Fruit fly (Drosophila melanogaster): ENCODE data around the gene CG13031.

Gene CG13031

dm6 chr3L:16704251-16704650 is 20.4 kb upstream of the CG13031 start:
- no peak for TF ChIP-seq Myc (optimal IDR thresholded peaks at IDR 0.05)
- TF ChIP-seq psq (optimal IDR thresholded peaks at IDR 0.05) = no peak
- no peak for TF ChIP-seq h (optimal IDR thresholded peaks at IDR 0.05)
- TF ChIP-seq insv (optimal IDR thresholded peaks at IDR 0.05) = no peak
- TF ChIP-seq ttk (optimal IDR thresholded peaks at IDR 0.05) = no peak
- TF ChIP-seq Sin3A (optimal IDR thresholded peaks at IDR 0.05) = no peak

- TF ChIP-seq ttk (optimal IDR thresholded peaks at IDR 0.05) = no peak
- no peak for TF ChIP-seq h (optimal IDR thresholded peaks at IDR 0.05)
Measured at dm6 chr3L:16704673-16705072, 20.0 kb upstream of the CG13031 start, which contains the start of gene CG9692. CG9692 (plus strand) TSS chr3L:16704973.

dm6 chr3L:16705630-16706029 is 19.0 kb upstream of the CG13031 start:
- TF ChIP-seq insv (optimal IDR thresholded peaks at IDR 0.05) (no peak), h (optimal IDR thresholded peaks at IDR 0.05) (no peak), psq (optimal IDR thresholded peaks at IDR 0.05) (no peak), Myc (optimal IDR thresholded peaks at IDR 0.05) (no peak), Sin3A (optimal IDR thresholded peaks at IDR 0.05) (no peak), ttk (optimal IDR thresholded peaks at IDR 0.05) (no peak)

dm6 chr3L:16708738-16709350 is 15.8 kb upstream of the CG13031 start:
- TF ChIP-seq Myc (optimal IDR thresholded peaks at IDR 0.05) (no peak), ttk (optimal IDR thresholded peaks at IDR 0.05) (no peak), insv (optimal IDR thresholded peaks at IDR 0.05) (no peak), Sin3A (optimal IDR thresholded peaks at IDR 0.05) (no peak)

- no peak for TF ChIP-seq insv (optimal IDR thresholded peaks at IDR 0.05)
- no peak for TF ChIP-seq ttk (optimal IDR thresholded peaks at IDR 0.05)
- no peak for TF ChIP-seq psq (optimal IDR thresholded peaks at IDR 0.05)
- TF ChIP-seq Myc (optimal IDR thresholded peaks at IDR 0.05) = no peak
- TF ChIP-seq h (optimal IDR thresholded peaks at IDR 0.05) = no peak
- TF ChIP-seq Sin3A (optimal IDR thresholded peaks at IDR 0.05) = no peak
Measured at dm6 chr3L:16709673-16710257, 14.9 kb upstream of the CG13031 start.

- TF ChIP-seq ttk (optimal IDR thresholded peaks at IDR 0.05) (no peak), insv (optimal IDR thresholded peaks at IDR 0.05) (no peak)
Measured at dm6 chr3L:16710258-16711020, 14.2 kb upstream of the CG13031 start.

- TF ChIP-seq psq (optimal IDR thresholded peaks at IDR 0.05) (no peak), ttk (optimal IDR thresholded peaks at IDR 0.05) (no peak), Sin3A (optimal IDR thresholded peaks at IDR 0.05) (no peak), Myc (optimal IDR thresholded peaks at IDR 0.05) (no peak), h (optimal IDR thresholded peaks at IDR 0.05) (no peak)
Measured at dm6 chr3L:16711430-16712228, 13.0 kb upstream of the CG13031 start, which contains the start of the genes CG43954, Lasp and Dab. CG43954 (minus strand) TSS chr3L:16711677. Lasp (minus strand) TSS chr3L:16711677. Dab (plus strand) TSS chr3L:16712126.

- TF ChIP-seq Myc (optimal IDR thresholded peaks at IDR 0.05) (no peak), Sin3A (optimal IDR thresholded peaks at IDR 0.05) (no peak), ttk (optimal IDR thresholded peaks at IDR 0.05) (no peak), h (optimal IDR thresholded peaks at IDR 0.05) (no peak), insv (optimal IDR thresholded peaks at IDR 0.05) (no peak), psq (optimal IDR thresholded peaks at IDR 0.05) (no peak)
Measured at dm6 chr3L:16712371-16712770, 12.3 kb upstream of the CG13031 start.

- TF ChIP-seq ttk (optimal IDR thresholded peaks at IDR 0.05) (no peak), Sin3A (optimal IDR thresholded peaks at IDR 0.05) (no peak), psq (optimal IDR thresholded peaks at IDR 0.05) (no peak), Myc (optimal IDR thresholded peaks at IDR 0.05) (no peak), insv (optimal IDR thresholded peaks at IDR 0.05) (no peak), h (optimal IDR thresholded peaks at IDR 0.05) (no peak)
Measured at dm6 chr3L:16713446-16714192, 11.0 kb upstream of the CG13031 start.

dm6 chr3L:16714193-16714538 is 10.5 kb upstream of the CG13031 start:
- TF ChIP-seq ttk (optimal IDR thresholded peaks at IDR 0.05) = no peak
- no peak for TF ChIP-seq insv (optimal IDR thresholded peaks at IDR 0.05)
- TF ChIP-seq Myc (optimal IDR thresholded peaks at IDR 0.05) = no peak
- no peak for TF ChIP-seq h (optimal IDR thresholded peaks at IDR 0.05)
- TF ChIP-seq psq (optimal IDR thresholded peaks at IDR 0.05) = no peak
- TF ChIP-seq Sin3A (optimal IDR thresholded peaks at IDR 0.05) = no peak

- no peak for TF ChIP-seq insv (optimal IDR thresholded peaks at IDR 0.05)
- TF ChIP-seq Sin3A (optimal IDR thresholded peaks at IDR 0.05) = no peak
- no peak for TF ChIP-seq ttk (optimal IDR thresholded peaks at IDR 0.05)
- no peak for TF ChIP-seq Myc (optimal IDR thresholded peaks at IDR 0.05)
- no peak for TF ChIP-seq psq (optimal IDR thresholded peaks at IDR 0.05)
- no peak for TF ChIP-seq h (optimal IDR thresholded peaks at IDR 0.05)
Measured at dm6 chr3L:16726069-16726591, 1.5 kb downstream of the CG13031 start, which contains the start of the genes CG13026 and PGRP-SB2. CG13026 (minus strand) TSS chr3L:16726169. PGRP-SB2 (plus strand) TSS chr3L:16726541.

Measured in Kc167 (cell line).